Fruit fly (Drosophila melanogaster) whole organism, pupa: ENCODE results near the gene Ir67c.

Experiments used
- CG10348 ChIP-seq: fragments of 200-800 bp; sonication (Bioruptor generic); IDR thresholded peaks from 2 replicates; pipeline ENCODE4 v1.3.6; 2022; ENCODE audit warnings: missing biosample characterization, missing genetic modification characterization
- CG14655 ChIP-seq: fragments of 200-800 bp; sonication (Bioruptor generic); optimal IDR thresholded peaks from 3 replicates; lab custom pipeline; 2017; ENCODE audit warnings: mild to moderate bottlenecking, missing biosample characterization, missing genetic modification reagents, missing genetic modification characterization
- CG34367 ChIP-seq: fragments of 200-800 bp; sonication (Bioruptor generic); optimal IDR thresholded peaks from 2 replicates; lab custom pipeline; 2018; ENCODE audit warnings: missing biosample characterization, mild to moderate bottlenecking, missing genetic modification characterization
- Snoo ChIP-seq: fragments of 200-800 bp; sonication (Bioruptor generic); optimal IDR thresholded peaks from 3 replicates; lab custom pipeline; 2017; ENCODE audit warnings: missing biosample characterization, mild to moderate bottlenecking, missing genetic modification characterization, inconsistent platforms
- gl ChIP-seq: fragments of 200-800 bp; sonication (Bioruptor generic); optimal IDR thresholded peaks from 2 replicates; lab custom pipeline; 2018; ENCODE audit warnings: missing biosample characterization, mild to moderate bottlenecking, missing genetic modification characterization

DNA sequence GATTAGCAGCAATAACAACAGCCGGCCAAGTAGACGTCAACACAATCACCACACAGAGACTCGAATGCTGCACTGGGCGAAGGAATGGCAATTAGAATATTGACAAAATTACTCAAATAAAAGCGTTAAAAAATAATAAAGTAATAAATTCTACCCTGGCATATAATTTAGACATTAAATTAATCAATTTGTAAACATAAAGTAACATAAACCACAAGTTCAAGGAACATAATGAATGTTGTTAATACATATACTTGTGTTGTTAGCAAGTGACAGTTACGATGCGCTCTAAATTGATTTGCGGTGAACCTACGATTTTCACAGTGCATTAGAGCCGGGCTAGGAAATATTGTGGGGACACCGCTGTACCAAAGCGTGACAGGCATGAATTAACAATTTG, 26.2 kb downstream of the Ir67c start:
- TF ChIP-seq CG10348 (GFP tag; lab: Robert Waterston, UW) (no peak), CG14655 (GFP tag; lab: Kevin White, UChicago) (peak; percentile 52), Snoo (tag; lab: Kevin White, UChicago) (no peak), CG34367 (tag; lab: Kevin White, UChicago) (no peak), gl (tag; lab: Kevin White, UChicago) (no peak)
